Fruit fly (Drosophila melanogaster) whole organism: ENCODE results near the gene p115.

ENCODE experiments used
- CG8478 ChIP-seq: fragments of >200 bp; optimal IDR thresholded peaks from 2 replicates; lab custom pipeline; 2018; ENCODE audit warnings: inconsistent platforms
- Dll ChIP-seq: fragments of >200 bp; optimal IDR thresholded peaks from 2 replicates; lab custom pipeline; 2017
- EcR ChIP-seq, 2 experiments: fragments of >200 bp; optimal IDR thresholded peaks; 2 replicates each; lab custom pipeline; 2017; ENCODE audit warnings: missing biosample characterization in 2 of 2, missing genetic modification characterization in 2 of 2, missing genetic modification reagents in 2 of 2
- pan ChIP-seq: fragments of >200 bp; optimal IDR thresholded peaks from 2 replicates; lab custom pipeline; 2017
- psq ChIP-seq: fragments of >200 bp; optimal IDR thresholded peaks from 2 replicates; lab custom pipeline; 2017
- usp ChIP-seq: fragments of >200 bp; optimal IDR thresholded peaks from 2 replicates; lab custom pipeline; 2017; ENCODE audit warnings: missing biosample characterization, missing genetic modification characterization, mixed read lengths

Gene p115

DNA sequence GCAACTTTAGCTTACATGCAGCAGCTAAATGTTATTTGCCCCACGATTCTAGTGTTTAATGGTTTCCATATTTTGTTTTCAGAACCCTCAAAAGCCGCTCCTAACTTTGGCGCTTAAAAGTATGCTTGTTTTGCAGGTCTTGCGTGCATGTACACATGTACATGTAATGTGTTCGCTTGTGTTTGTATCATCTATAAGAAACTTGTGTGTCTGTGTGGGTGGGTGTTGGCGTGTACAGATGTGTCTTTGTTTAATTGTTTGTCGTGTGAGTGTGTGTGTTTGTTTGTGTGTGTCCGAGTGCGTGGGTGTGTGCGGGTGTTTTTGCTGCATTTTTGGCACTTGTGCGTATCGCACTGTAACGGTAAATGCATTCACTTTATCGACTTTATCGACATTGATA lies 29.2 kb downstream of the p115 start:
- no peak for TF ChIP-seq psq (lab: Kevin White, UChicago)
- TF ChIP-seq pan (lab: Kevin White, UChicago), result no peak
- no peak for TF ChIP-seq CG8478 (lab: Kevin White, UChicago)
- no peak for TF ChIP-seq EcR (GFP tag; optimal IDR thresholded peaks at IDR 0.05; lab: Kevin White, UChicago)
- no peak for TF ChIP-seq usp (GFP tag; lab: Kevin White, UChicago)
- no peak for TF ChIP-seq Dll (lab: Kevin White, UChicago)

DNA sequence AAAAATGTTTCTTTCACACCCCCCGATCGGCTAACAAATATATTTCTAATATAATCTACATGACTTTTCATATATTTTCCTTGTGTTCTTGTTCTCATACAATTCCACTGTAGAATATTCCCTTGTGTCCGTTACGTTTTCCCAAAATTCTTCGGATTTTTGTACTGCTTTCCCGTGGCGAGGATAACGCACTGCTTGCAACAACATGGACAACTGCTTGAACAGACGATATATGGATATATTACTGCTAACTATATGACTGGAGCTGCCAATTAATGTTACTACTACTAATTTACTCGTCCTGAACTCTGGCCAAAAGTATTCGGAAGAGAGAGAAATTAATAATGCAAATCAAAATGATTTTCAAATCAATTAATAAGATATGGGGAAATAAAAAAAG lies 31.1 kb downstream of the p115 start:
- no peak for TF ChIP-seq Dll (lab: Kevin White, UChicago)
- no peak for TF ChIP-seq usp (GFP tag; lab: Kevin White, UChicago)
- no peak for TF ChIP-seq psq (lab: Kevin White, UChicago)
- TF ChIP-seq pan (lab: Kevin White, UChicago), result no peak
- no peak for TF ChIP-seq EcR (GFP tag; optimal IDR thresholded peaks at IDR 0.05; lab: Kevin White, UChicago)
- no peak for TF ChIP-seq CG8478 (lab: Kevin White, UChicago)

DNA sequence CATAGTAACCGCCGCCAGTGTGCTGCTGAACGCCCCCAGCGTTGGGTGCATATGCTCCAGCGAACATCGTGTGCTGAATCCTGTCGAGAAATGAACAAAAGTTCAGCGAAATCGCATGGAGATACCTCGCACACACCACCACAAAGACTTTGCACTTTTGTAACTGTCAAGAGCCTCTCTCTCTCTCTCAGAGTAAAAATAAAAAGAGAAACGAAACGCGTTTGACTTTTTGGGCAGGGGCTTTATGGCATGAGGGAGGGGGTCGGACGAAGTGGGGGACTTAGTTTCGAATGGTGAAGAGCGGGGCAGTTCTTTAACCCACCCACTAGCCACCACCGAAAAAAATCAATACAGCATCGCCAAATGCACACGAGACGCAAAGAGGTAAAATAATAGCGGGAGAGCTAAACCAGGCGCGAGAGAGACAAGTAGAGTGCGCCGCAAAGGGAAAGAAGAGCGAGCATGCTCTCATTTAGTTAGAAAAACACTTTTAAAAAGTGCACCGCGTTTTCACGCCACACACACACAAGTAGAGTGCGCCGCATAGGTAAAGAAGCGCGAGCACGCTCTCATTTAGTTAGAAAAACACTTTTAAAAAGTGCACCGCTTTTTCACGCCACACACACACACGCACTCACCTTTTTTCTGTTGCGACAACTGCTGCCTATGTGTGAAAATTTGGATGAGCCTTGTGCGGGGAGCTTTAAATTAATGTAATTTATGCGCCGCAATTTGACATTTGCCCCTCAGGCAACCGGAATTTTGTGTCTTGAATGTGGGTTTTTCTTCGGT lies 36.6 kb downstream of the p115 start:
- TF ChIP-seq usp (GFP tag; lab: Kevin White, UChicago) (no peak), pan (lab: Kevin White, UChicago) (no peak), psq (lab: Kevin White, UChicago) (no peak), Dll (lab: Kevin White, UChicago) (peak; percentile 84), CG8478 (lab: Kevin White, UChicago) (peak; percentile 0), EcR (GFP tag; optimal IDR thresholded peaks at IDR 0.05; lab: Kevin White, UChicago) (no peak)

DNA sequence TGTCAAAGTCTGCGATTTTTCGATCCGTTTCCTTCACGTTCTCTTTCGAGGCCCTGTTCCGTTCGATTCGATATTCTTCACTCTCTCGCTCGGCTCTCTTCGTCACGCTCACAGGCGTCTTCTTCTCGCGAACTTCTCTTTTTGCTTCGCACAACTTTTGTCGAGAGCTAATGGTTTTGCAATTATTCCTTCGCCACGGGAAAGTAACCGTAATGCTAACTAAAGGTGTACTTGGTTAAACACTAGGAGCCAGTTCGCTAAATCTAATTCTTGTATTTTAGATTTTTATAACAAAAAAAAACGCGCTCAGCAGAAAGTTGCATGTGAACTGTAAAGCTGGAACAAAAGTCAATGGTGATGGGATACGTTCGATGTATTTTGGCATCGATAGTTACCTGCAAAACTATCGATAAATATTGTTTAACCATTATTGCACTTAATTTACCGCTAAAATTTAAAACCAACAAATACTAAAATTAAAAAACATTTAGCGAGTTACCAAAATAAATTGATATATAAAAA lies 37.3 kb downstream of the p115 start, which contains the start of gene mahe:
Gene mahe, minus strand, starts transcription at position 355 of the 522 bp plus-strand sequence.
- no peak for TF ChIP-seq usp (GFP tag; lab: Kevin White, UChicago)
- TF ChIP-seq Dll (lab: Kevin White, UChicago), result no peak

DNA sequence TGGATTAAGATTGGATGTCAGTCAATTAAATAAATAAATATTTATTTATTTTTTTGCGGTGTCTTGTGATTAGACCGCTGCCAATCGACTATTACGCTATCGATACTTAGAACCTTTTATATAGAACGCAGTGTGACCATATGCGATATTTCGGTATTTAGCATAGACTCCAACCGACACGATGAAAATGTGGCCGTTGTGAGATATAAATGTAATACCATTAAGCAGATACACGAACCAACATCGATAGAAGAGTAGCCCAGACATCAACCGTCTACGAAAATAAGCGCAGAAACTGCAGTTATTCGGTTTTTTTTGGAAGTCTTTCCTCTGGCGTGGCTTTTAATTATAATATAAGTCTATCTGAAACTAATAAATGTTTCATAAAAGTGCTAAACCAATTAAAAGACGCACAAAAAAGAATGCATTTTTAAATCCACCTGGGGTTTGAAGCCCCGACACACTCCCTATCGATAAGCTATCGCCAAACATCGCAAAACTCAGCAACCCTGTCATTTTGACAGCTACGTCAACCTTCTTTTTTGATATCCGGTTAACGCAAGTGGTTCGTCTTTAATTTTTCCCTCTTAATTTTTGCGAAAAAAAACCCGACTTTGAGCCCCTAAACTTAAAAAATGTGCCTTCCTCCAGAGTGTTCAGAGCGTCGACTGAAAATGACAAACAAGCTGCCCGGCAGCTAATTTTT lies 39.5 kb downstream of the p115 start, which contains the start of the genes Dhdds and RpS14a:
Gene Dhdds, minus strand, starts transcription at position 142 of the 706 bp plus-strand sequence.
Gene RpS14a, plus strand, starts transcription at position 533 of the 706 bp plus-strand sequence.
- TF ChIP-seq usp (GFP tag; lab: Kevin White, UChicago) (no peak), EcR (GFP tag; optimal IDR thresholded peaks at IDR 0.05; lab: Kevin White, UChicago) (no peak), CG8478 (lab: Kevin White, UChicago) (no peak), pan (lab: Kevin White, UChicago) (no peak), psq (lab: Kevin White, UChicago) (no peak), Dll (lab: Kevin White, UChicago) (no peak)

DNA sequence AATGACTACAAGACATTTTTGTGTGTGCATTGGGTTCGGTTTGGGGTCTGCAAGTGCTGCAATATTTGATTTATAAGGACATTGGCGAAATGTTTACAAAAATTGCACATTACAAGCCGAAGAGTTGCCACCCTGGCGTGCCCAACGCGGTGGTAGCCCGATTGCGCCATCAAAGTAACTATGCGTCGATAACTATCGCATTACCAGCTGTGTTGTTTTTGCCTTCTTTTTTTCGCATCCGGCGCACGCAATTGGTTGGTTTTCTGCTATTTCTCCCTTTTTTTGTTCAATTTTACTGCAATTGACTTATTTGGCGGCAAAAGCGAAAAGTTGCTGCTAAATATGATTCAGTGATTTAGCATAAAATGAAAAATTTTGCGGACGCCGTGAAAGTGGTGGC lies 40.8 kb downstream of the p115 start, which contains the start of gene RpS14b:
Gene RpS14b, plus strand, starts transcription at position 220 of the 400 bp plus-strand sequence.
- TF ChIP-seq usp (GFP tag; lab: Kevin White, UChicago) (no peak), pan (lab: Kevin White, UChicago) (no peak), psq (lab: Kevin White, UChicago) (no peak), Dll (lab: Kevin White, UChicago) (no peak), EcR (GFP tag; optimal IDR thresholded peaks at IDR 0.05; lab: Kevin White, UChicago) (no peak), CG8478 (lab: Kevin White, UChicago) (no peak)

DNA sequence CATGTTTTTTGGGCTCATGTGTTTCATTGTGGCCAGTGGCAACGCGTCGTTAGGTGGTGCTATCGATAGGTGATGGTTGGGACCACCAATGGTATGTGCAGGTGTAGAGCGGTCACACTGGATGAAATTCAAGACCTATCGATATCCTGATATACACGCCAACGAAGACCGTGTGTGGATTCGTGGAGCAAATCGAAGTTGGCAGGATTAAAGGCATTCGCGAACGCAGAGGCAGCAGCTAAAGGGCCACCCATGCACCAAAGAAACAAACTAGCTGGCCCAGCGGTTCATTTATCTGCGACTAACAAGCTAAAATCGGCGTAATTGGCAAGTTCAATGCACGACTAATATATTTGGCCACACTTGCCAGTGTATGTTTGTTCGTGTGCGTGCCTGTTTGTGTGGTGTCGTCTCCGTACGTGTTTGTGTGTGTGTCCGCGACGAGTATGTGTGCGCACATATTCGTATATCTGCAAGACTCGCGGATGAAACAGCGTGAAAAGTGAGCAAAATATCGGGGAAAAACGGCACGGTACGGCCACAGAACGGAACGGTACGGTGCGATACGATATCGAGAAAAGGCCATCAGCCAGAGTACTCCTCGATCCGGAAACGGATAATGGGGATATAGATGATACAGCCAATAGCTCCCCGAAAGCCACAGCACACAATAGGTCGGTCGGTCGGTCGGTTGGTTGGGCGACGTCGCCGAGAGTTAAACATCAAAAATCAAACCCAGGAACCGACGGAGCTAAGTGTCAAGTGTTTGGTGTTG lies 42.2 kb downstream of the p115 start, which contains the start of gene Ubr3:
Gene Ubr3, plus strand, starts transcription at position 99 of the 775 bp plus-strand sequence.
- TF ChIP-seq CG8478 (lab: Kevin White, UChicago), result no peak
- TF ChIP-seq pan (lab: Kevin White, UChicago), result no peak
- TF ChIP-seq usp (GFP tag; lab: Kevin White, UChicago), result no peak
- TF ChIP-seq Dll (lab: Kevin White, UChicago), result no peak
- no peak for TF ChIP-seq psq (lab: Kevin White, UChicago)
- TF ChIP-seq EcR (GFP tag; optimal IDR thresholded peaks at IDR 0.05; lab: Kevin White, UChicago), result no peak

DNA sequence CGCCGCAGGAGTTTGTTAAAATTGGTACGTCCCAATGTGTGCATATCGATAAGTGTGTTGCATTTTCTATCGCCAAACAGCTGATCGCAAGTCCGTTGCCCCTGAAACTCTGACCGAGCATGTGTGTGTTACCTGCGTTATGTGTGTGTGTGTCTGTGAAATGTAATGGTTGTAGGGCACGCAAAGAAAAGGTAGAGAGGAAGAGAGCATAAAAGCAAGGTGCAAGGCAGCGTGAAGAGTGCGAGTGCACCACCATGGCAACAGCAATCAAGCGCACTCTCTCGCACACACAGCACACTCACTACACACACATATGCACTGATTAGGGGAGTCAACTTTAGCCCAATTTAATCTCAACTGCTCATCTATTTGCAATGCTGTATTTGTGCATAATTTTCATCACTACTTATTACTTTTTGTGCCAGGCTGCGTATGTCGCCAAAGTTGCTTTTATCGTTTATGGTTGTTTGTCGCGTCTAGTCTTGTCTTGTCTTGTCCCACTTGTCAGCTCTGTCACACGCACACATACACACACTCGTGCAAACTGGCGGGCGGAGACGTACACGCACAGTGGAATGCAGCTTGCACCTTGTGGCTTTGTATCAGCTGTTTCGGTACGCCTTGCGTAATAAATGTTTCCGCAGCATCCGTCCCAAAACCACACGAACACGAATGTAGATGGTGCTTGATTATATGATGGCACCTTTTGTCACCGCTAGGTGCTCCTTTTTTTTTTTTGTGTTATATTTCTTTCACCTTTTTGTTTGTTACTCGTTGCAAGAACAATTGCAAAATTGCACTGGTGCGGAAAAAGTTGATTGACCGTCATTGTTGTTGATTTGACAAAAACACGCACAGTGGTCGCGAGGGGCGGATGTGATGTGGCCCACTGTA lies 44.0 kb downstream of the p115 start:
- TF ChIP-seq Dll (lab: Kevin White, UChicago) (no peak), usp (GFP tag; lab: Kevin White, UChicago) (no peak), EcR (GFP tag; optimal IDR thresholded peaks at IDR 0.05; lab: Kevin White, UChicago) (peak in 1 of 2 experiments; percentile 91), CG8478 (lab: Kevin White, UChicago) (peak; percentile 34)

DNA sequence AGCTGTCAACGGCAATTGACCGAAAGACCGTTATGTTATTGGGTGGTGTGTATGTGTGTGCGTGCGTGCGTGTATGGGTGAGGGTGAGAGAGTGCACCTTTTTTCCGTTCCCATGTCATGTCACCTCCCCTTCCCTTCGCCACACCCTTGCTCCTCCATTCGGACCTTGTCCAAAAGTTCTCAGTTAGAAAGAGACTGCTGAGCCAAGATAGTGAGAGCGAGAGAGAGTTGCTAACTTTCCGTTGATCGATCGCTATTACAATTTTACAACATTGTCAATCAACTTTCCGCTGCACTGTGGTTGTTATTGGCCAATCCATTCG lies 44.6 kb downstream of the p115 start:
- TF ChIP-seq usp (GFP tag; lab: Kevin White, UChicago) (no peak), EcR (GFP tag; optimal IDR thresholded peaks at IDR 0.05; lab: Kevin White, UChicago) (no peak), pan (lab: Kevin White, UChicago) (no peak), CG8478 (lab: Kevin White, UChicago) (no peak), Dll (lab: Kevin White, UChicago) (no peak), psq (lab: Kevin White, UChicago) (no peak)
